Fruit fly (Drosophila melanogaster) whole organism, embryonic: ENCODE results near the gene Vti1a.

Source experiments
- CG10267 ChIP-seq: fragments of 200-800 bp; sonication (Bioruptor generic); optimal IDR thresholded peaks from 2 replicates; lab custom pipeline; 2018; ENCODE audit warnings: missing biosample characterization, mild to moderate bottlenecking, missing genetic modification characterization, moderate library complexity
- CG11504 ChIP-seq: fragments of 200-800 bp; sonication (Bioruptor generic); optimal IDR thresholded peaks from 3 replicates; lab custom pipeline; 2019; ENCODE audit warnings: missing biosample characterization, mild to moderate bottlenecking, missing genetic modification characterization, moderate library complexity
- CG12391 ChIP-seq: fragments of 200-800 bp; sonication (Bioruptor generic); optimal IDR thresholded peaks from 3 replicates; lab custom pipeline; 2018; ENCODE audit warnings: missing biosample characterization, mild to moderate bottlenecking, missing genetic modification characterization, moderate library complexity
- CG13296 ChIP-seq: fragments of 200-800 bp; sonication (Bioruptor generic); optimal IDR thresholded peaks from 3 replicates; lab custom pipeline; 2018; ENCODE audit warnings: missing biosample characterization, mild to moderate bottlenecking, missing genetic modification characterization
- CG13894 ChIP-seq: fragments of 200-800 bp; sonication (Bioruptor generic); optimal IDR thresholded peaks from 3 replicates; lab custom pipeline; 2018; ENCODE audit warnings: missing biosample characterization, mild to moderate bottlenecking, missing genetic modification characterization, moderate library complexity
- CG14710 ChIP-seq: fragments of 200-800 bp; sonication (Bioruptor generic); optimal IDR thresholded peaks from 3 replicates; lab custom pipeline; 2019; ENCODE audit warnings: missing biosample characterization, mild to moderate bottlenecking, missing genetic modification characterization, moderate library complexity
- CG17361 ChIP-seq: fragments of 200-800 bp; sonication (Bioruptor generic); IDR thresholded peaks from 3 replicates; pipeline ENCODE4 v1.3.6; 2022; ENCODE audit warnings: missing biosample characterization, missing genetic modification characterization
- CG18599 ChIP-seq: fragments of 200-800 bp; sonication (Bioruptor generic); optimal IDR thresholded peaks from 3 replicates; lab custom pipeline; 2017; ENCODE audit warnings: missing biosample characterization, missing genetic modification characterization, mild to moderate bottlenecking, moderate library complexity, missing genetic modification reagents
- CG2116 ChIP-seq: fragments of 200-800 bp; sonication (Bioruptor generic); optimal IDR thresholded peaks from 3 replicates; lab custom pipeline; 2018; ENCODE audit warnings: missing biosample characterization, mild to moderate bottlenecking, missing genetic modification characterization
- CG33213 ChIP-seq: fragments of 200-800 bp; sonication (Bioruptor generic); optimal IDR thresholded peaks from 3 replicates; lab custom pipeline; 2016; ENCODE audit warnings: missing biosample characterization, missing genetic modification characterization
- CG8281 ChIP-seq: fragments of 200-800 bp; sonication (Bioruptor generic); optimal IDR thresholded peaks from 2 replicates; lab custom pipeline; 2018; ENCODE audit warnings: missing biosample characterization, mild to moderate bottlenecking, missing genetic modification characterization, moderate library complexity
- CG8290 ChIP-seq, 3 experiments: fragments of 200-800 bp; sonication (Bioruptor generic); optimal IDR thresholded peaks; 2 replicates each; lab custom pipeline; 2016 to 2019; ENCODE audit warnings: missing biosample characterization in 3 of 3, missing genetic modification characterization in 3 of 3, mild to moderate bottlenecking in 2 of 3, moderate library complexity in 1 of 3
- CG8944 ChIP-seq: fragments of 200-800 bp; sonication (Bioruptor generic); optimal IDR thresholded peaks from 3 replicates; lab custom pipeline; 2016; ENCODE audit warnings: missing biosample characterization, missing genetic modification characterization
- CG9609 ChIP-seq: fragments of 200-800 bp; sonication (Bioruptor generic); optimal IDR thresholded peaks from 3 replicates; lab custom pipeline; 2016; ENCODE audit warnings: missing biosample characterization, missing genetic modification characterization
- CoRest ChIP-seq: fragments of 200-800 bp; sonication (Bioruptor generic); optimal IDR thresholded peaks from 3 replicates; lab custom pipeline; 2018; ENCODE audit warnings: missing biosample characterization, mild to moderate bottlenecking, missing genetic modification characterization, moderate library complexity
- Dp ChIP-seq: fragments of 200-800 bp; sonication (Bioruptor generic); optimal IDR thresholded peaks from 2 replicates; lab custom pipeline; 2018; ENCODE audit warnings: missing biosample characterization, mild to moderate bottlenecking, missing genetic modification characterization, moderate library complexity
- Drgx ChIP-seq: fragments of 200-800 bp; sonication (Bioruptor generic); IDR thresholded peaks from 2 replicates; pipeline ENCODE4 v1.3.6; 2022; ENCODE audit warnings: missing biosample characterization, missing genetic modification characterization
- E2f2 ChIP-seq: fragments of 200-800 bp; sonication (Bioruptor generic); IDR thresholded peaks from 2 replicates; pipeline ENCODE4 v1.3.6; 2022; ENCODE audit warnings: missing biosample characterization, missing genetic modification characterization
- Elba2 ChIP-seq: fragments of 200-800 bp; sonication (Bioruptor generic); optimal IDR thresholded peaks from 3 replicates; lab custom pipeline; 2016; ENCODE audit warnings: missing biosample characterization, missing genetic modification characterization
- HLH4C ChIP-seq: fragments of 200-800 bp; sonication (Bioruptor generic); IDR thresholded peaks from 3 replicates; pipeline ENCODE4 v1.3.6; 2022; ENCODE audit warnings: missing biosample characterization, missing genetic modification characterization; ENCODE audit not compliant: partially characterized antibody
- Med ChIP-seq: fragments of 200-800 bp; sonication (Bioruptor generic); peaks from one replicate; lab custom pipeline; 2016; ENCODE audit warnings: missing biosample characterization, missing genetic modification characterization, mild to moderate bottlenecking, inconsistent platforms, moderate library complexity
- ci ChIP-seq: fragments of 200-800 bp; sonication (Bioruptor generic); IDR thresholded peaks from 3 replicates; pipeline ENCODE4 v1.3.6; 2022; ENCODE audit warnings: missing biosample characterization, missing genetic modification characterization
- crp ChIP-seq, 2 experiments: fragments of 200-800 bp; sonication (Bioruptor generic); optimal IDR thresholded peaks; 2 replicates in 1 of 2; 3 replicates in 1 of 2; lab custom pipeline; 2017; ENCODE audit warnings: missing biosample characterization in 2 of 2, missing genetic modification characterization in 2 of 2, mild to moderate bottlenecking in 1 of 2, moderate library complexity in 1 of 2
- dysf ChIP-seq: fragments of 200-800 bp; sonication (Bioruptor generic); IDR thresholded peaks from 3 replicates; pipeline ENCODE4 v1.3.6; 2022; ENCODE audit warnings: missing biosample characterization, missing genetic modification characterization
- eve ChIP-seq, 2 experiments: fragments of >200 bp; optimal IDR thresholded peaks; 2 replicates each; lab custom pipeline; 2017; ENCODE audit warnings: missing biosample characterization in 2 of 2, missing genetic modification characterization in 2 of 2
- gfzf ChIP-seq: fragments of 200-800 bp; sonication (Bioruptor generic); optimal IDR thresholded peaks from 2 replicates; lab custom pipeline; 2016; ENCODE audit warnings: missing biosample characterization, mild to moderate bottlenecking, missing genetic modification characterization, moderate library complexity
- insv ChIP-seq, 2 experiments: fragments of 200-800 bp; sonication (Bioruptor generic); optimal IDR thresholded peaks; 3 replicates each; lab custom pipeline; 2016 to 2018; ENCODE audit warnings: missing biosample characterization in 2 of 2, missing genetic modification characterization in 2 of 2
- ken ChIP-seq: fragments of 200-800 bp; sonication (Bioruptor generic); IDR thresholded peaks from 3 replicates; pipeline ENCODE4 v1.3.6; 2022; ENCODE audit warnings: missing biosample characterization, missing genetic modification characterization
- lilli ChIP-seq: fragments of 200-800 bp; sonication (Bioruptor generic); optimal IDR thresholded peaks from 3 replicates; lab custom pipeline; 2016; ENCODE audit warnings: missing biosample characterization, missing genetic modification characterization
- nerfin-1 ChIP-seq: fragments of 200-800 bp; sonication (Bioruptor generic); optimal IDR thresholded peaks from 3 replicates; lab custom pipeline; 2019; ENCODE audit warnings: missing biosample characterization, mild to moderate bottlenecking, missing genetic modification characterization, moderate library complexity
- nmo ChIP-seq: fragments of 200-800 bp; sonication (Bioruptor generic); optimal IDR thresholded peaks from 2 replicates; lab custom pipeline; 2018; ENCODE audit warnings: missing biosample characterization, mild to moderate bottlenecking, missing genetic modification characterization, moderate library complexity
- otp ChIP-seq: fragments of 200-800 bp; sonication (Bioruptor generic); IDR thresholded peaks from 3 replicates; pipeline ENCODE4, ENCODE4 v1.3.6; 2022; ENCODE audit warnings: missing biosample characterization, missing genetic modification characterization
- pita ChIP-seq: fragments of 200-800 bp; sonication (Bioruptor generic); optimal IDR thresholded peaks from 2 replicates; lab custom pipeline; 2017; ENCODE audit warnings: missing biosample characterization, mild to moderate bottlenecking, missing genetic modification characterization
- pnt ChIP-seq: fragments of 200-800 bp; sonication (Bioruptor generic); optimal IDR thresholded peaks from 3 replicates; lab custom pipeline; 2016; ENCODE audit warnings: missing biosample characterization, missing genetic modification characterization
- sd ChIP-seq: fragments of 200-800 bp; sonication (Bioruptor generic); optimal IDR thresholded peaks from 3 replicates; lab custom pipeline; 2018; ENCODE audit warnings: missing biosample characterization, mild to moderate bottlenecking, missing genetic modification characterization, moderate library complexity
- sens ChIP-seq: fragments of 200-800 bp; sonication (Bioruptor generic); peaks from one replicate; lab custom pipeline; 2016; ENCODE audit warnings: missing biosample characterization, missing genetic modification characterization
- slou ChIP-seq: fragments of 200-800 bp; sonication (Bioruptor generic); optimal IDR thresholded peaks from 3 replicates; lab custom pipeline; 2016; ENCODE audit warnings: missing biosample characterization, missing genetic modification characterization
- stwl ChIP-seq: fragments of 200-800 bp; sonication (Bioruptor generic); optimal IDR thresholded peaks from 3 replicates; lab custom pipeline; 2018; ENCODE audit warnings: missing biosample characterization, mild to moderate bottlenecking, missing genetic modification characterization, moderate library complexity
- tap ChIP-seq: fragments of 200-800 bp; optimal IDR thresholded peaks from 3 replicates; lab custom pipeline; 2019; ENCODE audit warnings: missing biosample characterization, mild to moderate bottlenecking, missing genetic modification characterization, moderate library complexity
- trem ChIP-seq: fragments of 200-800 bp; optimal IDR thresholded peaks from 3 replicates; lab custom pipeline; 2019; ENCODE audit warnings: missing biosample characterization, mild to moderate bottlenecking, missing genetic modification characterization, moderate library complexity
- ttk ChIP-seq: fragments of 200-800 bp; sonication (Bioruptor generic); IDR thresholded peaks from 2 replicates; pipeline ENCODE4 v2.1.2; 2022; ENCODE audit warnings: missing biosample characterization, missing genetic modification characterization
- tup ChIP-seq: fragments of 200-800 bp; sonication (Bioruptor generic); optimal IDR thresholded peaks from 2 replicates; lab custom pipeline; 2016; ENCODE audit warnings: missing biosample characterization, mild to moderate bottlenecking, missing genetic modification characterization, moderate library complexity
- vvl ChIP-seq: fragments of 200-800 bp; sonication (Bioruptor generic); IDR thresholded peaks from 2 replicates; pipeline ENCODE4 v1.3.6; 2022; ENCODE audit warnings: missing biosample characterization, missing genetic modification characterization
- zfh2 ChIP-seq: fragments of 200-800 bp; sonication (Bioruptor generic); optimal IDR thresholded peaks from 2 replicates; lab custom pipeline; 2016; ENCODE audit warnings: missing biosample characterization, missing genetic modification characterization

The Vti1a gene

DNA sequence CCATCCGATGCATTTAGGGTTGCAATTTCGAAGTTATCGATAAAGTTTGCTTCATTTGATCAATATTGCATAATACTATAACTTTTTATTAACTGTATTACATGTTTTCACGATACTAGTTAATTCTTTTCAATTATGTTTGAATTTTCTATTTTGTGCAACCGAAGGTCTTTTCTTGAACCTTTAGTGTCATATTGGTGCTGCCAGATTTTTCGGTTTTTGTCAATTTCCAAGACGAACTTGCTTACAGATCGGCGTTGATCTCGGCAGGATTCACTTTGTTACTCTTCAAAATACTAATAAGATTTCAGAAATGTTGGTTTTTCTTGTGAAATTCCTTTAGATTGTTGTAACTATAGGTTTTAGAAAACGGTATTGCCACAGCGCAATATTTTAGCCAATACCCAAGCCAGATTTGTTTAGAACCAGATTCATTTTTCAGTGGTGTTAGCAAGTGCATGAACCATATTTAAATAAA is 17.7 kb upstream of the Vti1a start, which contains the start of gene CkIIalpha-i3 (continued):
- TF ChIP-seq CG2116 (GFP tag; lab: Kevin White, UChicago) (peak; percentile 97), sd (peak; percentile 50), pita (GFP tag; lab: Kevin White, UChicago) (peak; percentile 82), CG13894 (peak; percentile 68), CG12391 (tag; lab: Kevin White, UChicago) (peak; percentile 3), Dp (peak; percentile 23), CG17361 (0 out of 3 replicates have a peak, but pooled peaks have one; percentile 33), vvl (GFP tag; lab: Robert Waterston, UW) (peak; percentile 38; the same call in 1 of the 2 replicates), insv (GFP tag; optimal IDR thresholded peaks at IDR 0.05; lab: Kevin White, UChicago) (peak; percentile 60 to 98), CG8281 (tag; lab: Kevin White, UChicago) (peak; percentile 1), eve (GFP tag; optimal IDR thresholded peaks at IDR 0.05; lab: Kevin White, UChicago) (peak in 1 of 2 experiments; percentile 64), nerfin-1 (tag; lab: Kevin White, UChicago) (peak; percentile 69), sens (peak; percentile 38), CoRest (tag; lab: Kevin White, UChicago) (peak; percentile 30), dysf (GFP tag; lab: Robert Waterston, UW) (no peak), CG14710 (peak; percentile 47), stwl (peak; percentile 85), CG10267 (tag; lab: Kevin White, UChicago) (peak; percentile 14), pnt (GFP tag; lab: Kevin White, UChicago) (peak; percentile 4), Drgx (no peak), gfzf (GFP tag; lab: Kevin White, UChicago) (peak; percentile 34), CG18599 (no peak), CG8290 (GFP tag; optimal IDR thresholded peaks at IDR 0.05; lab: Kevin White, UChicago) (peak; percentile 100), CG8290 (tag; optimal IDR thresholded peaks at IDR 0.05; lab: Kevin White, UChicago) (peak; percentile 79 to 98), lilli (GFP tag; lab: Kevin White, UChicago) (peak; percentile 5), CG8944 (GFP tag; lab: Kevin White, UChicago) (no peak), trem (tag; lab: Kevin White, UChicago) (peak; percentile 56), CG13296 (no peak), nmo (GFP tag; lab: Kevin White, UChicago) (peak; percentile 38), CG33213 (GFP tag; lab: Kevin White, UChicago) (peak; percentile 22)

DNA sequence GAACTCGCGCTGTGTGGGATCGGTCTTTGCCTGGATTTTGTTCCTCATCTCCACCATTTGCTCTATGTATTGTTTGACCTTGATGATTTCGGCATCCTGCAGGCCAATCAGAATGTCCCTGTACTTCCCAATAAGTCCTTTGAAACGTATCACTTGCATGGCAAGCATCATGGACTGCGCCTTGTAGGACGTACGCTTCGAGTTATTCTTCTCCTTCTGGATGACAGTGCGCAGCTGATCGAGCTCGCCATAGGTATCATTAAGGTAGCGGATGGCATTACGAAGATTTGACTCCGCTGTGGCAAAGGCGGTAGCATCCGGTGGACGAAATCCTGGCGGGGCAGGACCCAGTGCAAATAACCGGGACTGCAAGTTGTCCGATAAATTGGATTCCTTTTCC is 17.2 kb upstream of the Vti1a start:
- 0 out of 2 replicates have a peak, but pooled peaks have one; percentile 3 for TF ChIP-seq E2f2
- TF ChIP-seq crp (GFP tag; optimal IDR thresholded peaks at IDR 0.05; lab: Kevin White, UChicago), result no peak
- TF ChIP-seq ci (GFP tag; lab: Robert Waterston, UW), result 0 out of 3 replicates have a peak, but pooled peaks have one; percentile 6
- peak; percentile 71 for TF ChIP-seq Elba2 (GFP tag; lab: Kevin White, UChicago)
- no peak for TF ChIP-seq ttk (GFP tag; lab: Robert Waterston, UW)
- TF ChIP-seq slou, result no peak
- TF ChIP-seq CG9609, result no peak
- 0 out of 3 replicates have a peak, but pooled peaks have one; percentile 10 for TF ChIP-seq HLH4C
- TF ChIP-seq dysf (GFP tag; lab: Robert Waterston, UW), result 0 out of 3 replicates have a peak, but pooled peaks have one; percentile 9
- TF ChIP-seq Med (GFP tag; lab: Kevin White, UChicago), result peak; percentile 57
- no peak for TF ChIP-seq CG8290 (GFP tag; optimal IDR thresholded peaks at IDR 0.05; lab: Kevin White, UChicago)
- peak in 1 of 2 experiments; percentile 57 for TF ChIP-seq CG8290 (tag; optimal IDR thresholded peaks at IDR 0.05; lab: Kevin White, UChicago)
- TF ChIP-seq ken (GFP tag; lab: Robert Waterston, UW), result no peak
- TF ChIP-seq otp (GFP tag; lab: Robert Waterston, UW), result no peak
- TF ChIP-seq tap (tag; lab: Kevin White, UChicago), result no peak
- TF ChIP-seq zfh2 (GFP tag; lab: Kevin White, UChicago), result no peak
- no peak for TF ChIP-seq tup (GFP tag; lab: Kevin White, UChicago)
- TF ChIP-seq CG11504 (tag; lab: Kevin White, UChicago), result no peak
